Fruit fly (Drosophila melanogaster): ENCODE results near the gene teq.

teq gene

dm6 chr3L:9059611-9060203 lies 14.7 kb upstream of the teq start:
- TF ChIP-seq dsf (GFP tag; optimal IDR thresholded peaks at IDR 0.05; ENCODE audit: borderline replicate concordance): no peak
- TF ChIP-seq fru (GFP tag; optimal IDR thresholded peaks at IDR 0.05): no peak

- TF ChIP-seq N (GFP tag; optimal IDR thresholded peaks at IDR 0.05): no peak
- no peak for TF ChIP-seq tai (GFP tag; optimal IDR thresholded peaks at IDR 0.05)
- no peak for TF ChIP-seq foxo (GFP tag; optimal IDR thresholded peaks at IDR 0.05)
- TF ChIP-seq CG9705 (GFP tag; optimal IDR thresholded peaks at IDR 0.05): no peak
- TF ChIP-seq Mio (GFP tag; optimal IDR thresholded peaks at IDR 0.05): no peak
- no peak for TF ChIP-seq Vsx2 (GFP tag; optimal IDR thresholded peaks at IDR 0.05; ENCODE audit: partially characterized antibody)
- TF ChIP-seq OdsH (GFP tag; optimal IDR thresholded peaks at IDR 0.05): no peak
- TF ChIP-seq Hnf4 (GFP tag; optimal IDR thresholded peaks at IDR 0.05): no peak
- no peak for TF ChIP-seq Sp1 (GFP tag; optimal IDR thresholded peaks at IDR 0.05)
- no peak for TF ChIP-seq ey (GFP tag; optimal IDR thresholded peaks at IDR 0.05)
- TF ChIP-seq GATAd (GFP tag; optimal IDR thresholded peaks at IDR 0.05): no peak
- no peak for TF ChIP-seq fru (GFP tag; optimal IDR thresholded peaks at IDR 0.05)
- TF ChIP-seq dl (GFP tag; optimal IDR thresholded peaks at IDR 0.05; ENCODE audit: insufficient read depth in 1 of 2, partially characterized antibody in 2 of 2): no peak
- TF ChIP-seq Dif (GFP tag; optimal IDR thresholded peaks at IDR 0.05; ENCODE audit: partially characterized antibody): no peak
- no peak for TF ChIP-seq Myc (optimal IDR thresholded peaks at IDR 0.05)
- no peak for TF ChIP-seq dmrt93B (GFP tag; optimal IDR thresholded peaks at IDR 0.05)
- no peak for TF ChIP-seq lola (GFP tag; optimal IDR thresholded peaks at IDR 0.05)
Observed at dm6 chr3L:9061449-9061848, 13.0 kb upstream of the teq start.

- no peak for TF ChIP-seq woc (GFP tag; optimal IDR thresholded peaks at IDR 0.05)
- no peak for TF ChIP-seq Mio (GFP tag; optimal IDR thresholded peaks at IDR 0.05)
- no peak for TF ChIP-seq brk (GFP tag; optimal IDR thresholded peaks at IDR 0.05)
- no peak for TF ChIP-seq CG9705 (GFP tag; optimal IDR thresholded peaks at IDR 0.05)
- TF ChIP-seq HLH106 (tag; optimal IDR thresholded peaks at IDR 0.05): no peak
- no peak for TF ChIP-seq foxo (GFP tag; optimal IDR thresholded peaks at IDR 0.05)
- no peak for TF ChIP-seq sv (GFP tag; optimal IDR thresholded peaks at IDR 0.05)
- no peak for TF ChIP-seq pan (optimal IDR thresholded peaks at IDR 0.05)
- no peak for TF ChIP-seq usp (GFP tag; optimal IDR thresholded peaks at IDR 0.05)
- TF ChIP-seq lola (GFP tag; optimal IDR thresholded peaks at IDR 0.05): no peak
- no peak for TF ChIP-seq Sp1 (GFP tag; optimal IDR thresholded peaks at IDR 0.05)
- no peak for TF ChIP-seq CrebA (GFP tag; optimal IDR thresholded peaks at IDR 0.05; ENCODE audit: borderline replicate concordance)
- TF ChIP-seq Jra (GFP tag; optimal IDR thresholded peaks at IDR 0.05): no peak
- no peak for TF ChIP-seq psq (GFP tag; optimal IDR thresholded peaks at IDR 0.05)
- TF ChIP-seq Dif (GFP tag; optimal IDR thresholded peaks at IDR 0.05; ENCODE audit: partially characterized antibody): no peak
Observed at dm6 chr3L:9062816-9063215, 11.6 kb upstream of the teq start.

dm6 chr3L:9063607-9064006 lies 10.8 kb upstream of the teq start:
- TF ChIP-seq CrebA (GFP tag; optimal IDR thresholded peaks at IDR 0.05; ENCODE audit: borderline replicate concordance) (peak; percentile 16), br (GFP tag; optimal IDR thresholded peaks at IDR 0.05) (no peak)

DNA sequence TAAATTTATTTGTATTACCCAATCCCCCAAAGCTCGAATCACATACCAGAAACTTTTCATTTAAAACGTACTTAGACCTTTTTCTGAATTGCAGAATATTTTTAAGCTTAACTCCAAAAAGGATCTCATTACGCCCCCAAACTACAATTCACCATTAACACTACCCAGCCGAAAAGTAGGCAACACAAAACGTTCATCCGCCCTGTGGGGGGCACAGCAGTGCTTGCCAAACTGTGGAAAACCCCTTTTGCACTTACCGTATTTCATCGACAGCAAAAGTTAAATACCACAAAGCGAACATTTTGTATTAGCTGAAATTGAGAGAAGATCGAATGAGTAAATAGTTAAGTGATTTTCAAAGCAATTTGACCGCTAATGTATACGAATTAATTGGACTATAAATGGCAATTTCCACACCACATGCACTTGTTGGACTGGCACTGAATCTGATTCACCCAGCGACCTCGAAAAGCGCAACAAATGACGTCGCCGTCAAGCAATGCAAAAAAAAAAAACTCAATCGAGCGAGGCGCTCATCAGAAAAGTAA lies 10.2 kb upstream of the teq start:
- peak; percentile 77 for TF ChIP-seq Myc (optimal IDR thresholded peaks at IDR 0.05)
- TF ChIP-seq Hnf4 (GFP tag; optimal IDR thresholded peaks at IDR 0.05): no peak
- TF ChIP-seq Rel (GFP tag; optimal IDR thresholded peaks at IDR 0.05): no peak
- peak; percentile 53 for TF ChIP-seq Rel (tag; optimal IDR thresholded peaks at IDR 0.05)
- no peak for TF ChIP-seq brk (GFP tag; optimal IDR thresholded peaks at IDR 0.05)

All from whole organism, wandering third instar larva.